Fruit fly (Drosophila melanogaster): ENCODE results near the gene CG32647.

dm6 chrX:12757075-12757474 is 27.7 kb downstream of the CG32647 start:
- no peak for TF ChIP-seq h (GFP tag; optimal IDR thresholded peaks at IDR 0.05)
- no peak for TF ChIP-seq Mio (GFP tag; optimal IDR thresholded peaks at IDR 0.05)
- TF ChIP-seq N (GFP tag; optimal IDR thresholded peaks at IDR 0.05) = no peak
